Worm (Caenorhabditis elegans): ENCODE data around the gene Y32B12B.4.

Gene Y32B12B.4

ce11 chrV:16598437-16598836 is 45.3 kb downstream of the Y32B12B.4 start:
- no peak for TF ChIP-seq pes-1 (GFP tag; IDR thresholded peaks at IDR 0.05)
- TF ChIP-seq hmg-4 (GFP tag; optimal IDR thresholded peaks at IDR 0.05) = no peak
- TF ChIP-seq scrt-1 (GFP tag; IDR thresholded peaks at IDR 0.05) = no peak
- TF ChIP-seq ama-1 (optimal IDR thresholded peaks at IDR 0.05) = no peak

- TF ChIP-seq tra-4 (tag; optimal IDR thresholded peaks at IDR 0.05) = no peak
- TF ChIP-seq tbx-11 (GFP tag; IDR thresholded peaks at IDR 0.05) = no peak
- no peak for TF ChIP-seq aly-1 (tag; optimal IDR thresholded peaks at IDR 0.05)
- no peak for TF ChIP-seq ets-7 (tag; optimal IDR thresholded peaks at IDR 0.05)
- TF ChIP-seq pes-1 (GFP tag; IDR thresholded peaks at IDR 0.05) = no peak
- TF ChIP-seq tbx-37 (GFP tag; conservative IDR thresholded peaks at IDR 0.05) = no peak
These were observed 46.7 kb downstream of the Y32B12B.4 start for ce11 chrV:16599835-16600234.

- TF ChIP-seq tbx-11 (GFP tag; IDR thresholded peaks at IDR 0.05) = no peak
These were observed 47.5 kb downstream of the Y32B12B.4 start, which contains the start of gene T03E6.9 for ce11 chrV:16600623-16601022. TSS of gene T03E6.9 (minus strand) at chrV:16600723.

ce11 chrV:16603102-16603501 is 50.0 kb downstream of the Y32B12B.4 start, which contains the start of gene T03E6.8:
TSS of gene T03E6.8 (minus strand) at chrV:16603202.
- TF ChIP-seq ceh-36 (tag; optimal IDR thresholded peaks at IDR 0.05) (no peak), F13C5.2 (tag; optimal IDR thresholded peaks at IDR 0.05) (no peak), sea-1 (GFP tag; conservative IDR thresholded peaks at IDR 0.05) (no peak)

- no peak for TF ChIP-seq ama-1 (optimal IDR thresholded peaks at IDR 0.05)
- TF ChIP-seq hnd-1 (tag; optimal IDR thresholded peaks at IDR 0.05) = no peak
- TF ChIP-seq hmbx-1 (tag; optimal IDR thresholded peaks at IDR 0.05) = no peak
- TF ChIP-seq ets-7 (tag; optimal IDR thresholded peaks at IDR 0.05) = no peak
- no peak for TF ChIP-seq sea-1 (GFP tag; conservative IDR thresholded peaks at IDR 0.05)
- no peak for TF ChIP-seq aly-1 (tag; optimal IDR thresholded peaks at IDR 0.05)
- TF ChIP-seq flt-1 (GFP tag; IDR thresholded peaks at IDR 0.05) = no peak
- TF ChIP-seq ceh-13 (GFP tag; optimal IDR thresholded peaks at IDR 0.05) = no peak
These were observed 51.2 kb downstream of the Y32B12B.4 start for ce11 chrV:16604301-16604700.

- TF ChIP-seq hmbx-1 (tag; optimal IDR thresholded peaks at IDR 0.05) (no peak), tbx-11 (GFP tag; IDR thresholded peaks at IDR 0.05) (no peak), F13C5.2 (tag; optimal IDR thresholded peaks at IDR 0.05) (no peak), ceh-36 (tag; optimal IDR thresholded peaks at IDR 0.05) (no peak), flt-1 (GFP tag; IDR thresholded peaks at IDR 0.05) (no peak), aly-1 (tag; optimal IDR thresholded peaks at IDR 0.05) (no peak), B0310.2 (tag; optimal IDR thresholded peaks at IDR 0.05) (no peak), ama-1 (optimal IDR thresholded peaks at IDR 0.05) (no peak), hnd-1 (tag; optimal IDR thresholded peaks at IDR 0.05) (no peak), ceh-13 (GFP tag; optimal IDR thresholded peaks at IDR 0.05) (no peak), ets-7 (tag; optimal IDR thresholded peaks at IDR 0.05) (no peak), tbx-37 (GFP tag; conservative IDR thresholded peaks at IDR 0.05) (no peak), scrt-1 (GFP tag; IDR thresholded peaks at IDR 0.05) (no peak), pes-1 (GFP tag; IDR thresholded peaks at IDR 0.05) (no peak), tra-4 (tag; optimal IDR thresholded peaks at IDR 0.05) (no peak), sea-1 (GFP tag; conservative IDR thresholded peaks at IDR 0.05) (no peak), hmg-4 (GFP tag; optimal IDR thresholded peaks at IDR 0.05) (no peak)
These were observed 52.3 kb downstream of the Y32B12B.4 start for ce11 chrV:16605463-16605862.

ce11 chrV:16606313-16606712 is 53.2 kb downstream of the Y32B12B.4 start, which contains the start of gene Y32B12C.1:
TSS of gene Y32B12C.1 (plus strand) at chrV:16606613.
- TF ChIP-seq aly-1 (tag; optimal IDR thresholded peaks at IDR 0.05) (no peak), sea-1 (GFP tag; conservative IDR thresholded peaks at IDR 0.05) (no peak), tbx-11 (GFP tag; IDR thresholded peaks at IDR 0.05) (no peak), ceh-13 (GFP tag; optimal IDR thresholded peaks at IDR 0.05) (no peak), tra-4 (tag; optimal IDR thresholded peaks at IDR 0.05) (no peak)

- TF ChIP-seq ceh-36 (tag; optimal IDR thresholded peaks at IDR 0.05) = no peak
- TF ChIP-seq hnd-1 (tag; optimal IDR thresholded peaks at IDR 0.05) = no peak
- no peak for TF ChIP-seq tra-4 (tag; optimal IDR thresholded peaks at IDR 0.05)
- no peak for TF ChIP-seq ets-7 (tag; optimal IDR thresholded peaks at IDR 0.05)
- no peak for TF ChIP-seq hmbx-1 (tag; optimal IDR thresholded peaks at IDR 0.05)
- no peak for TF ChIP-seq hmg-4 (GFP tag; optimal IDR thresholded peaks at IDR 0.05)
- no peak for TF ChIP-seq F13C5.2 (tag; optimal IDR thresholded peaks at IDR 0.05)
- TF ChIP-seq scrt-1 (GFP tag; IDR thresholded peaks at IDR 0.05) = no peak
- no peak for TF ChIP-seq B0310.2 (tag; optimal IDR thresholded peaks at IDR 0.05)
- TF ChIP-seq sea-1 (GFP tag; conservative IDR thresholded peaks at IDR 0.05) = no peak
- TF ChIP-seq pes-1 (GFP tag; IDR thresholded peaks at IDR 0.05) = no peak
- no peak for TF ChIP-seq tbx-37 (GFP tag; conservative IDR thresholded peaks at IDR 0.05)
These were observed 55.4 kb downstream of the Y32B12B.4 start for ce11 chrV:16608478-16608877.

- TF ChIP-seq tra-4 (tag; optimal IDR thresholded peaks at IDR 0.05) (no peak), ama-1 (optimal IDR thresholded peaks at IDR 0.05) (no peak), tbx-37 (GFP tag; conservative IDR thresholded peaks at IDR 0.05) (no peak), sea-1 (GFP tag; conservative IDR thresholded peaks at IDR 0.05) (no peak), tbx-11 (GFP tag; IDR thresholded peaks at IDR 0.05) (no peak), hmg-4 (GFP tag; optimal IDR thresholded peaks at IDR 0.05) (no peak), aly-1 (tag; optimal IDR thresholded peaks at IDR 0.05) (no peak), scrt-1 (GFP tag; IDR thresholded peaks at IDR 0.05) (no peak), hmbx-1 (tag; optimal IDR thresholded peaks at IDR 0.05) (no peak), flt-1 (GFP tag; IDR thresholded peaks at IDR 0.05) (no peak), ets-7 (tag; optimal IDR thresholded peaks at IDR 0.05) (no peak), F13C5.2 (tag; optimal IDR thresholded peaks at IDR 0.05) (no peak), ceh-36 (tag; optimal IDR thresholded peaks at IDR 0.05) (no peak), hnd-1 (tag; optimal IDR thresholded peaks at IDR 0.05) (no peak), B0310.2 (tag; optimal IDR thresholded peaks at IDR 0.05) (no peak), pes-1 (GFP tag; IDR thresholded peaks at IDR 0.05) (no peak), ceh-13 (GFP tag; optimal IDR thresholded peaks at IDR 0.05) (no peak)
These were observed 57.0 kb downstream of the Y32B12B.4 start for ce11 chrV:16610094-16610493.

Data from whole organism, early embryonic.